Fruit fly (Drosophila melanogaster) whole organism, embryonic: Measurements from ENCODE around the gene CG4733.

Source experiments
- Asciz ChIP-seq: fragments of 200-800 bp; sonication (Bioruptor generic); optimal IDR thresholded peaks from 2 replicates; lab custom pipeline; 2017; ENCODE audit warnings: missing biosample characterization, mild to moderate bottlenecking, missing genetic modification characterization, missing genetic modification reagents
- BtbVII ChIP-seq: fragments of 200-800 bp; sonication (Bioruptor generic); optimal IDR thresholded peaks from 3 replicates; lab custom pipeline; 2017; ENCODE audit warnings: missing biosample characterization, mild to moderate bottlenecking, missing genetic modification characterization
- CG1024 ChIP-seq: fragments of 200-800 bp; sonication (Bioruptor generic); IDR thresholded peaks from 2 replicates; pipeline ENCODE4 v1.3.6; 2022; ENCODE audit warnings: missing biosample characterization, missing genetic modification characterization
- CG10979 ChIP-seq: fragments of 200-800 bp; sonication (Bioruptor generic); optimal IDR thresholded peaks from 2 replicates; lab custom pipeline; 2018; ENCODE audit warnings: missing biosample characterization, mild to moderate bottlenecking, missing genetic modification characterization, moderate library complexity
- CG11398 ChIP-seq: fragments of 200-800 bp; sonication (Bioruptor generic); optimal IDR thresholded peaks from 2 replicates; lab custom pipeline; 2016; ENCODE audit warnings: missing biosample characterization, missing genetic modification characterization
- CG11456 ChIP-seq: fragments of 200-800 bp; sonication (Bioruptor generic); IDR thresholded peaks from 3 replicates; pipeline ENCODE4 v1.3.6; 2022; ENCODE audit warnings: missing biosample characterization, missing genetic modification characterization
- CG11504 ChIP-seq: fragments of 200-800 bp; sonication (Bioruptor generic); optimal IDR thresholded peaks from 3 replicates; lab custom pipeline; 2019; ENCODE audit warnings: missing biosample characterization, mild to moderate bottlenecking, missing genetic modification characterization, moderate library complexity
- CG11723 ChIP-seq: fragments of 200-800 bp; sonication (Bioruptor generic); optimal IDR thresholded peaks from 2 replicates; lab custom pipeline; 2017; ENCODE audit warnings: missing biosample characterization, mild to moderate bottlenecking, missing genetic modification characterization
- CG13296 ChIP-seq: fragments of 200-800 bp; sonication (Bioruptor generic); optimal IDR thresholded peaks from 3 replicates; lab custom pipeline; 2018; ENCODE audit warnings: missing biosample characterization, mild to moderate bottlenecking, missing genetic modification characterization
- CG13894 ChIP-seq: fragments of 200-800 bp; sonication (Bioruptor generic); optimal IDR thresholded peaks from 3 replicates; lab custom pipeline; 2018; ENCODE audit warnings: missing biosample characterization, mild to moderate bottlenecking, missing genetic modification characterization, moderate library complexity
- CG15514 ChIP-seq: fragments of 200-800 bp; sonication (Bioruptor generic); optimal IDR thresholded peaks from 3 replicates; lab custom pipeline; 2017; ENCODE audit warnings: missing biosample characterization, missing genetic modification characterization, mild to moderate bottlenecking, moderate library complexity, missing genetic modification reagents
- CG1832 ChIP-seq: fragments of 200-800 bp; sonication (Bioruptor generic); optimal IDR thresholded peaks from 2 replicates; lab custom pipeline; 2017; ENCODE audit warnings: missing biosample characterization, mild to moderate bottlenecking, missing genetic modification characterization, inconsistent platforms
- CG30403 ChIP-seq: fragments of 200-800 bp; sonication (Bioruptor generic); optimal IDR thresholded peaks from 3 replicates; lab custom pipeline; 2016; ENCODE audit warnings: missing biosample characterization, missing genetic modification characterization
- CG32532 ChIP-seq: fragments of 200-800 bp; sonication (Bioruptor generic); IDR thresholded peaks from 2 replicates; pipeline ENCODE4 v1.3.6; 2022; ENCODE audit warnings: missing biosample characterization, missing genetic modification characterization
- CG34224 ChIP-seq: fragments of 200-800 bp; sonication (Bioruptor generic); IDR thresholded peaks from 3 replicates; pipeline ENCODE4 v1.3.6; 2022; ENCODE audit warnings: missing biosample characterization, missing genetic modification characterization; ENCODE audit not compliant: partially characterized antibody
- CG42726 ChIP-seq: fragments of 200-800 bp; sonication (Bioruptor generic); IDR thresholded peaks from 2 replicates; pipeline ENCODE4 v1.3.6; 2022; ENCODE audit warnings: missing biosample characterization, missing genetic modification characterization; ENCODE audit not compliant: partially characterized antibody
- CG4424 ChIP-seq: fragments of 200-800 bp; sonication (Bioruptor generic); optimal IDR thresholded peaks from 3 replicates; lab custom pipeline; 2016; ENCODE audit warnings: missing biosample characterization, missing genetic modification characterization
- CG6683 ChIP-seq: fragments of 200-800 bp; sonication (Bioruptor generic); optimal IDR thresholded peaks from 2 replicates; lab custom pipeline; 2017; ENCODE audit warnings: missing biosample characterization, mild to moderate bottlenecking, missing genetic modification characterization, missing genetic modification reagents
- CG6791 ChIP-seq: fragments of 200-800 bp; sonication (Bioruptor generic); IDR thresholded peaks from 3 replicates; pipeline ENCODE4 v1.3.6; 2022; ENCODE audit warnings: missing biosample characterization, missing genetic modification characterization; ENCODE audit not compliant: partially characterized antibody
- CG7556 ChIP-seq: fragments of 200-800 bp; sonication (Bioruptor generic); optimal IDR thresholded peaks from 2 replicates; lab custom pipeline; 2017; ENCODE audit warnings: missing biosample characterization, mild to moderate bottlenecking, missing genetic modification characterization
- CG7963 ChIP-seq: fragments of 200-800 bp; sonication (Bioruptor generic); IDR thresholded peaks from 3 replicates; pipeline ENCODE4 v1.3.6; 2022; ENCODE audit warnings: missing biosample characterization, missing genetic modification characterization; ENCODE audit not compliant: partially characterized antibody
- CG9817 ChIP-seq: fragments of 200-800 bp; sonication (Bioruptor generic); optimal IDR thresholded peaks from 2 replicates; lab custom pipeline; 2018; ENCODE audit warnings: missing biosample characterization, mild to moderate bottlenecking, missing genetic modification characterization, moderate library complexity
- CG9932 ChIP-seq: fragments of 200-800 bp; sonication (Bioruptor generic); IDR thresholded peaks from 2 replicates; pipeline ENCODE4 v1.3.6; 2022; ENCODE audit warnings: missing biosample characterization, missing genetic modification characterization
- CTCF ChIP-seq: fragments of 200-800 bp; sonication (Bioruptor generic); optimal IDR thresholded peaks from 2 replicates; lab custom pipeline; 2017; ENCODE audit warnings: missing biosample characterization, mild to moderate bottlenecking, missing genetic modification characterization, moderate library complexity
- Doc3 ChIP-seq: fragments of 200-800 bp; sonication (Bioruptor generic); IDR thresholded peaks from 3 replicates; pipeline ENCODE4 v1.3.6; 2022; ENCODE audit warnings: missing biosample characterization, missing genetic modification characterization; ENCODE audit not compliant: partially characterized antibody
- GATAe ChIP-seq: fragments of 200-800 bp; sonication (Bioruptor generic); conservative IDR thresholded peaks from 2 replicates; pipeline ENCODE4 v1.3.6; 2022; ENCODE audit warnings: missing biosample characterization, missing genetic modification characterization
- Meics ChIP-seq: fragments of 200-800 bp; sonication (Bioruptor generic); optimal IDR thresholded peaks from 2 replicates; lab custom pipeline; 2017; ENCODE audit warnings: missing biosample characterization, mild to moderate bottlenecking, missing genetic modification characterization
- Oli ChIP-seq: fragments of 200-800 bp; sonication (Bioruptor generic); optimal IDR thresholded peaks from 2 replicates; lab custom pipeline; 2018; ENCODE audit warnings: missing biosample characterization, mild to moderate bottlenecking, missing genetic modification characterization, moderate library complexity
- Pdp1 ChIP-seq, 2 experiments: fragments of 200-800 bp; sonication (Bioruptor generic); optimal IDR thresholded peaks; 3 replicates each; lab custom pipeline; 2016; ENCODE audit warnings: missing biosample characterization in 2 of 2, missing genetic modification characterization in 2 of 2, mild to moderate bottlenecking in 1 of 2, moderate library complexity in 1 of 2
- Scr ChIP-seq: fragments of 200-800 bp; sonication (Bioruptor generic); IDR thresholded peaks from 2 replicates; pipeline ENCODE4 v1.3.6; 2022; ENCODE audit warnings: missing biosample characterization, missing genetic modification characterization; ENCODE audit not compliant: partially characterized antibody
- Six4 ChIP-seq: fragments of 200-800 bp; sonication (Bioruptor generic); optimal IDR thresholded peaks from 2 replicates; lab custom pipeline; 2016; ENCODE audit warnings: missing biosample characterization, missing genetic modification characterization
- al ChIP-seq: fragments of 200-800 bp; sonication (Bioruptor generic); IDR thresholded peaks from 2 replicates; pipeline ENCODE4 v1.3.6; 2022; ENCODE audit warnings: missing biosample characterization, missing genetic modification characterization
- amos ChIP-seq: fragments of 200-800 bp; sonication (Bioruptor generic); IDR thresholded peaks from 2 replicates; pipeline ENCODE4 v1.3.6; 2022; ENCODE audit warnings: missing biosample characterization, missing genetic modification characterization; ENCODE audit not compliant: partially characterized antibody
- ap ChIP-seq: fragments of 200-800 bp; sonication (Bioruptor generic); IDR thresholded peaks from 2 replicates; pipeline ENCODE4 v1.3.6; 2022; ENCODE audit warnings: missing biosample characterization, missing genetic modification characterization
- bbx ChIP-seq: fragments of 200-800 bp; sonication (Bioruptor generic); IDR thresholded peaks from 2 replicates; pipeline ENCODE4 v1.3.6; 2022; ENCODE audit warnings: missing biosample characterization, missing genetic modification characterization; ENCODE audit not compliant: partially characterized antibody
- bcd ChIP-seq: fragments of 200-800 bp; sonication (Bioruptor generic); optimal IDR thresholded peaks from 2 replicates; lab custom pipeline; 2017; ENCODE audit warnings: missing biosample characterization, mild to moderate bottlenecking, missing genetic modification characterization
- dimm ChIP-seq: fragments of 200-800 bp; sonication (Bioruptor generic); IDR thresholded peaks from 2 replicates; pipeline ENCODE4 v1.3.6; 2022; ENCODE audit warnings: missing biosample characterization, missing genetic modification characterization
- ems ChIP-seq: fragments of 200-800 bp; sonication (Bioruptor generic); optimal IDR thresholded peaks from 3 replicates; lab custom pipeline; 2016; ENCODE audit warnings: missing biosample characterization, missing genetic modification characterization
- kah ChIP-seq: fragments of 200-800 bp; sonication (Bioruptor generic); optimal IDR thresholded peaks from 2 replicates; lab custom pipeline; 2018; ENCODE audit warnings: missing biosample characterization, mild to moderate bottlenecking, missing genetic modification characterization
- pita ChIP-seq: fragments of 200-800 bp; sonication (Bioruptor generic); optimal IDR thresholded peaks from 2 replicates; lab custom pipeline; 2017; ENCODE audit warnings: missing biosample characterization, mild to moderate bottlenecking, missing genetic modification characterization
- pnt ChIP-seq: fragments of 200-800 bp; sonication (Bioruptor generic); optimal IDR thresholded peaks from 3 replicates; lab custom pipeline; 2016; ENCODE audit warnings: missing biosample characterization, missing genetic modification characterization
- prd ChIP-seq, 3 experiments: fragments of >200 bp in 2 of 3; fragments of 200-800 bp in 1 of 3; sonication (Bioruptor generic) in 1 of 3; optimal IDR thresholded peaks in 2 of 3; IDR thresholded peaks in 1 of 3; 2 replicates in 2 of 3; 3 replicates in 1 of 3; pipeline versions ENCODE4 v1.3.6 to Lab custom; 2017 to 2022; ENCODE audit warnings: missing biosample characterization in 1 of 3, missing genetic modification characterization in 1 of 3
- rib ChIP-seq: fragments of 200-800 bp; sonication (Bioruptor generic); IDR thresholded peaks from 2 replicates; pipeline ENCODE4 v1.3.6; 2022; ENCODE audit warnings: missing biosample characterization, missing genetic modification characterization
- ro ChIP-seq: fragments of 200-800 bp; sonication (Bioruptor generic); IDR thresholded peaks from 2 replicates; pipeline ENCODE4 v1.3.6; 2022; ENCODE audit warnings: missing biosample characterization, missing genetic modification characterization
- sens ChIP-seq: fragments of 200-800 bp; sonication (Bioruptor generic); peaks from one replicate; lab custom pipeline; 2016; ENCODE audit warnings: missing biosample characterization, missing genetic modification characterization
- sug ChIP-seq: fragments of 200-800 bp; optimal IDR thresholded peaks from 2 replicates; lab custom pipeline; 2019; ENCODE audit warnings: missing biosample characterization, mild to moderate bottlenecking, missing genetic modification characterization, moderate library complexity
- tio ChIP-seq: fragments of 200-800 bp; sonication (Bioruptor generic); optimal IDR thresholded peaks from 2 replicates; lab custom pipeline; 2017; ENCODE audit warnings: missing biosample characterization, missing genetic modification characterization, inconsistent platforms
- toy ChIP-seq: fragments of 200-800 bp; sonication (Bioruptor generic); IDR thresholded peaks from 2 replicates; pipeline ENCODE4 v1.3.6; 2022; ENCODE audit warnings: missing biosample characterization, missing genetic modification characterization
- vvl ChIP-seq: fragments of 200-800 bp; sonication (Bioruptor generic); IDR thresholded peaks from 2 replicates; pipeline ENCODE4 v1.3.6; 2022; ENCODE audit warnings: missing biosample characterization, missing genetic modification characterization

Gene CG4733

DNA sequence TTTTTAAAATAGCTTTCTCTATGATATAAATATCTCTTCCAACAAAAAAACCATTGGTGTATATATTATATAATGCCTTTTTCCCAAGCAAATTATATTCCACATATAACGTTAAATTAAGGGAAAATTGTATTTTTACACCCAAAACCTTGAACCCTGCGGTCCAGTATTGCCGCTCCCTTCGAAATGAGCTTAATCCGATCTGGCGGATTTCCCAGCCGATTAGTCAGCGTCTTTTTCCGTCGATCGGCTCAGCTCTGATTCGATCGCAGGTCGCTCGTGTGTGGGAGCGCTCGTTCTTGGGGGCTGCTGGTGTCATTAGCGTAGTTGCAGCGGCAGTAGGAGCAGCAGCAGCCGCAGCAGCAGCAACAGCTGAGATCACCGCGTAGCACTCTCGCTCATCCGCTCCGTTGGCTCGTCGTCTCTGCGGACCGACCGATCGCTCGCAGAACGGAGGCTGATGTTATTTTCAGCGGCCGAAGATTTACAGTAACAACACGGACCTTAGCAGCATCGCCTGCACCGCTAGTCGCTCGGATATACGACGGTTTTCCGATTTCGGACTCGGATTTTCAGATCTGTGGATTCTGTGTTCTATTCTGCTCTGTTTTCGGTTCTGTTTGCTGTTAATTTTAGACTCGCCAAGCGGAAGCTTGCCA lies at the start of gene CG4733 (continued):
- peak; percentile 22; the same call in 1 of the 2 replicates for TF ChIP-seq amos (GFP tag; lab: Robert Waterston, UW)
- TF ChIP-seq CG6791: peak; percentile 27; the same call in 1 of the 3 replicates
- no peak for TF ChIP-seq CG10979 (tag; lab: Kevin White, UChicago)
- TF ChIP-seq CG30403 (GFP tag; lab: Kevin White, UChicago): peak; percentile 31
- no peak for TF ChIP-seq CG1832 (GFP tag; lab: Kevin White, UChicago)
- peak in 1 of 2 experiments; percentile 62 for TF ChIP-seq prd (optimal IDR thresholded peaks at IDR 0.05; lab: Kevin White, UChicago)
- TF ChIP-seq prd (GFP tag; IDR thresholded peaks at IDR 0.05; lab: Robert Waterston, UW): no peak
- TF ChIP-seq CG13894 (tag; lab: Kevin White, UChicago): no peak
- TF ChIP-seq sug (tag; lab: Kevin White, UChicago): peak; percentile 58
- peak; percentile 27 for TF ChIP-seq Meics (GFP tag; lab: Kevin White, UChicago)
- no peak for TF ChIP-seq pita
- TF ChIP-seq bcd: peak; percentile 31
- peak; percentile 18 for TF ChIP-seq CG7556 (GFP tag; lab: Kevin White, UChicago)
- TF ChIP-seq bbx (GFP tag; lab: Robert Waterston, UW): 0 out of 2 replicates have a peak, but pooled peaks have one; percentile 17
- no peak for TF ChIP-seq Oli (tag; lab: Kevin White, UChicago)
- peak; percentile 44; the same call in 1 of the 2 replicates for TF ChIP-seq CG32532
- no peak for TF ChIP-seq CG1024 (GFP tag; lab: Robert Waterston, UW)
- TF ChIP-seq sens (GFP tag; lab: Kevin White, UChicago): peak; percentile 57
- TF ChIP-seq CG9932 (GFP tag; lab: Robert Waterston, UW): 0 out of 2 replicates have a peak, but pooled peaks have one; percentile 11

DNA sequence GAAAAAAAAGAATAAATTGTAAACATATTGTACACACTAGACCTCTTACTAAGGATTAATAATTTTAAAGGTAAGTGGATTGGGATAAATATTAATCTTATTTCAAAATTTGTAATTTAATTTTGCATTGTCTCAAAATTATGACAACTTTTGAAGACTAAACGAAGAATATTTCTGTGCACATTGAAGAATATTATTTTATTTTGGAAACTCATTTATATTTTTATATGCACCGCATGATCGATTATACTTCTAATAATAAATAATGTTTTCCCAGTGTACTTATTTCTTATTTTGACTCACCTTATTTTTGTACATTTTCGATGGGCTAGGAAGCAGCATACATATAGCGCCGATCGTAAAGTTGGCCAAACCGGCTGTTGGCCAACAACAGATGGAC lies 46.6 kb upstream of the CG4733 start:
- no peak for TF ChIP-seq CG11398 (GFP tag; lab: Kevin White, UChicago)
- no peak for TF ChIP-seq Pdp1 (GFP tag; optimal IDR thresholded peaks at IDR 0.05; lab: Kevin White, UChicago)
- TF ChIP-seq dimm: no peak
- TF ChIP-seq CG9817: no peak
- peak; percentile 10 for TF ChIP-seq CG11504 (tag; lab: Kevin White, UChicago)
- TF ChIP-seq CG6683 (GFP tag; lab: Kevin White, UChicago): no peak
- TF ChIP-seq Asciz (GFP tag; lab: Kevin White, UChicago): no peak
- no peak for TF ChIP-seq vvl (GFP tag; lab: Robert Waterston, UW)
- TF ChIP-seq ems (GFP tag; lab: Kevin White, UChicago): no peak
- no peak for TF ChIP-seq CG13894 (tag; lab: Kevin White, UChicago)
- no peak for TF ChIP-seq rib (GFP tag; lab: Robert Waterston, UW)
- TF ChIP-seq kah (GFP tag; lab: Kevin White, UChicago): no peak
- no peak for TF ChIP-seq CG13296
- TF ChIP-seq CTCF (GFP tag; lab: Kevin White, UChicago): no peak
- no peak for TF ChIP-seq toy (GFP tag; lab: Robert Waterston, UW)
- no peak for TF ChIP-seq CG4424 (GFP tag; lab: Kevin White, UChicago)
- TF ChIP-seq Doc3: no peak
- TF ChIP-seq CG11456 (GFP tag; lab: Robert Waterston, UW): no peak
- TF ChIP-seq CG11723 (GFP tag; lab: Kevin White, UChicago): no peak
- no peak for TF ChIP-seq CG7963 (GFP tag; lab: Robert Waterston, UW)
- no peak for TF ChIP-seq ro (GFP tag; lab: Robert Waterston, UW)
- no peak for TF ChIP-seq CG34224
- TF ChIP-seq GATAe (GFP tag; lab: Robert Waterston, UW): no peak
- TF ChIP-seq Six4 (GFP tag; lab: Kevin White, UChicago): no peak
- TF ChIP-seq al (GFP tag; lab: Robert Waterston, UW): no peak
- no peak for TF ChIP-seq pnt (GFP tag; lab: Kevin White, UChicago)
- TF ChIP-seq Scr (GFP tag; lab: Robert Waterston, UW): no peak
- TF ChIP-seq tio (GFP tag; lab: Kevin White, UChicago): no peak
- TF ChIP-seq CG42726 (GFP tag; lab: Robert Waterston, UW): no peak
- TF ChIP-seq CG15514 (GFP tag; lab: Kevin White, UChicago): no peak
- TF ChIP-seq ap (GFP tag; lab: Robert Waterston, UW): no peak
- no peak for TF ChIP-seq BtbVII (GFP tag; lab: Kevin White, UChicago)
